Fruit fly (Drosophila melanogaster): Measurements from ENCODE around the gene Ugt303B1.
A peak's percentile ranks its signal among the peaks of the same experiment; 100 is the strongest.

Gene Ugt303B1

dm6 chr3R:23508304-23508703 lies 28.2 kb downstream of the Ugt303B1 start (continued):
- TF ChIP-seq fd59A (GFP tag; optimal IDR thresholded peaks at IDR 0.05) (peak; percentile 47), Sox14 (GFP tag; optimal IDR thresholded peaks at IDR 0.05) (peak; percentile 24), fkh (GFP tag; optimal IDR thresholded peaks at IDR 0.05) (no peak), CG15336 (GFP tag; IDR thresholded peaks at IDR 0.05) (peak; percentile 38; the same call in 1 of the 2 replicates), Hr38 (GFP tag; optimal IDR thresholded peaks at IDR 0.05) (no peak), Sox15 (GFP tag; optimal IDR thresholded peaks at IDR 0.05) (peak; percentile 61), Eip93F (GFP tag; optimal IDR thresholded peaks at IDR 0.05) (peak; percentile 40), eg (GFP tag; IDR thresholded peaks at IDR 0.05) (peak; percentile 51; the same call in 2 of the 3 replicates), CG9139 (GFP tag; optimal IDR thresholded peaks at IDR 0.05) (peak; percentile 60), CG4318 (GFP tag; optimal IDR thresholded peaks at IDR 0.05) (no peak), Blimp-1 (GFP tag; optimal IDR thresholded peaks at IDR 0.05) (peak; percentile 55), CG10631 (GFP tag; optimal IDR thresholded peaks at IDR 0.05) (peak; percentile 79), Eip75B (GFP tag; optimal IDR thresholded peaks at IDR 0.05) (peak; percentile 31), CG11294 (GFP tag; IDR thresholded peaks at IDR 0.05) (no peak), Gug (GFP tag; IDR thresholded peaks at IDR 0.05) (no peak), Smox (GFP tag; optimal IDR thresholded peaks at IDR 0.05) (peak; percentile 67), ss (GFP tag; optimal IDR thresholded peaks at IDR 0.05) (peak; percentile 53 to 71), cyc (GFP tag; optimal IDR thresholded peaks at IDR 0.05) (peak; percentile 57), CG7368 (GFP tag; optimal IDR thresholded peaks at IDR 0.05) (peak; percentile 62), CG11902 (GFP tag; optimal IDR thresholded peaks at IDR 0.05) (peak; percentile 61), spab (GFP tag; optimal IDR thresholded peaks at IDR 0.05) (peak; percentile 58), CG34406 (GFP tag; optimal IDR thresholded peaks at IDR 0.05) (peak; percentile 89), dsx (GFP tag; optimal IDR thresholded peaks at IDR 0.05; ENCODE audit: poor library complexity, severe bottlenecking) (peak; percentile 24), vri (GFP tag; optimal IDR thresholded peaks at IDR 0.05) (peak; percentile 53), Ets21C (GFP tag; optimal IDR thresholded peaks at IDR 0.05) (no peak), acj6 (GFP tag; optimal IDR thresholded peaks at IDR 0.05) (peak; percentile 78), fd85E (GFP tag; optimal IDR thresholded peaks at IDR 0.05) (no peak), CG8319 (GFP tag; optimal IDR thresholded peaks at IDR 0.05) (peak; percentile 65), CG6276 (GFP tag; optimal IDR thresholded peaks at IDR 0.05) (no peak), CG32006 (GFP tag; optimal IDR thresholded peaks at IDR 0.05) (peak; percentile 39), CG8632 (GFP tag; optimal IDR thresholded peaks at IDR 0.05) (peak; percentile 84), CG8119 (GFP tag; IDR thresholded peaks at IDR 0.05) (peak; percentile 56), CG3919 (GFP tag; optimal IDR thresholded peaks at IDR 0.05) (peak; percentile 65), CG10669 (GFP tag; optimal IDR thresholded peaks at IDR 0.05) (peak; percentile 70), Hr4 (GFP tag; optimal IDR thresholded peaks at IDR 0.05) (no peak), CG6163 (GFP tag; IDR thresholded peaks at IDR 0.05) (peak; percentile 76), CG11762 (GFP tag; optimal IDR thresholded peaks at IDR 0.05; ENCODE audit: insufficient read depth) (peak; percentile 78)

- no peak for TF ChIP-seq Eip93F (GFP tag; optimal IDR thresholded peaks at IDR 0.05)
- TF ChIP-seq eg (GFP tag; IDR thresholded peaks at IDR 0.05), result no peak
- no peak for TF ChIP-seq CG8632 (GFP tag; optimal IDR thresholded peaks at IDR 0.05)
- TF ChIP-seq CG16779 (tag; optimal IDR thresholded peaks at IDR 0.05), result no peak
- TF ChIP-seq fd59A (GFP tag; optimal IDR thresholded peaks at IDR 0.05), result no peak
- no peak for TF ChIP-seq CG6792 (GFP tag; optimal IDR thresholded peaks at IDR 0.05)
- no peak for TF ChIP-seq dsx (GFP tag; optimal IDR thresholded peaks at IDR 0.05; ENCODE audit: poor library complexity, severe bottlenecking)
- no peak for TF ChIP-seq Eip75B (GFP tag; optimal IDR thresholded peaks at IDR 0.05)
- TF ChIP-seq CG34406 (GFP tag; optimal IDR thresholded peaks at IDR 0.05), result no peak
- no peak for TF ChIP-seq esn (GFP tag; optimal IDR thresholded peaks at IDR 0.05)
- TF ChIP-seq Blimp-1 (GFP tag; optimal IDR thresholded peaks at IDR 0.05), result no peak
- TF ChIP-seq CG11902 (GFP tag; optimal IDR thresholded peaks at IDR 0.05), result no peak
- TF ChIP-seq Sox102F (GFP tag; optimal IDR thresholded peaks at IDR 0.05), result no peak
- no peak for TF ChIP-seq OdsH (GFP tag; optimal IDR thresholded peaks at IDR 0.05)
- no peak for TF ChIP-seq CG11762 (GFP tag; optimal IDR thresholded peaks at IDR 0.05; ENCODE audit: insufficient read depth)
- no peak for TF ChIP-seq CG10631 (GFP tag; optimal IDR thresholded peaks at IDR 0.05)
- no peak for TF ChIP-seq acj6 (GFP tag; optimal IDR thresholded peaks at IDR 0.05)
- TF ChIP-seq achi (GFP tag; optimal IDR thresholded peaks at IDR 0.05), result no peak
- no peak for TF ChIP-seq CG15336 (GFP tag; IDR thresholded peaks at IDR 0.05)
Measured at dm6 chr3R:23507376-23507775, 29.1 kb downstream of the Ugt303B1 start, which contains the start of gene CG34289. Gene CG34289 (minus strand): TSS chr3R:23507476.

Measured in whole organism, prepupa.